Worm (Caenorhabditis elegans) whole organism, L4 larva: ENCODE results near the gene B0391.14.

Source experiments
- aha-1 ChIP-seq: fragments of 150-350 bp; peaks from one replicate; lab custom pipeline; 2014; ENCODE audit warnings: missing biosample characterization, missing genetic modification characterization
- aly-2 ChIP-seq: sonication (generic microtip); optimal IDR thresholded peaks from 2 replicates; lab custom pipeline; 2018; ENCODE audit warnings: missing biosample characterization, missing genetic modification characterization
- ama-1 ChIP-seq: fragments of 150-350 bp; optimal IDR thresholded peaks from 2 replicates; lab custom pipeline; 2014; ENCODE audit warnings: inconsistent platforms, mixed read lengths
- ceh-28 ChIP-seq: fragments of 150-350 bp; optimal IDR thresholded peaks from 2 replicates; lab custom pipeline; 2014; ENCODE audit warnings: missing biosample characterization, missing genetic modification reagents, missing genetic modification characterization
- daf-8 ChIP-seq: fragments of 200-800 bp; sonication (Bioruptor generic); IDR thresholded peaks from 2 replicates; pipeline ENCODE4 v1.3.6; 2022; ENCODE audit warnings: missing genetic modification characterization, missing compliant biosample characterization
- lin-13 ChIP-seq: fragments of 150-350 bp; optimal IDR thresholded peaks from 2 replicates; lab custom pipeline; 2014; ENCODE audit warnings: missing biosample characterization, missing genetic modification reagents, missing genetic modification characterization
- lir-3 ChIP-seq: sonication (generic microtip); optimal IDR thresholded peaks from 2 replicates; lab custom pipeline; 2016; ENCODE audit warnings: mild to moderate bottlenecking, missing genetic modification characterization, missing compliant biosample characterization
- nhr-28 ChIP-seq: fragments of 150-350 bp; optimal IDR thresholded peaks from 2 replicates; lab custom pipeline; 2014; ENCODE audit warnings: missing biosample characterization, missing genetic modification characterization
- nhr-42 ChIP-seq: fragments of 200-800 bp; sonication (Bioruptor generic); IDR thresholded peaks from 2 replicates; pipeline ENCODE4 v1.3.6; 2022; ENCODE audit warnings: missing genetic modification characterization, missing compliant biosample characterization
- pha-4 ChIP-seq, 2 experiments: fragments of 150-350 bp in 1 of 2; fragments of 200-800 bp in 1 of 2; sonication (Bioruptor generic) in 1 of 2; IDR thresholded peaks in 1 of 2; optimal IDR thresholded peaks in 1 of 2; 2 replicates each; pipeline versions ENCODE4 v1.3.6 to Lab custom; 2014 to 2022; ENCODE audit warnings: missing genetic modification characterization in 2 of 2, missing genetic modification reagents in 2 of 2, missing biosample characterization in 1 of 2, missing compliant biosample characterization in 1 of 2
- set-16 ChIP-seq: fragments of 200-800 bp; sonication (Bioruptor generic); IDR thresholded peaks from 2 replicates; pipeline ENCODE4 v1.3.6; 2022; ENCODE audit warnings: missing genetic modification reagents, missing genetic modification characterization, missing compliant biosample characterization
- skn-1 ChIP-seq: fragments of 150-350 bp; optimal IDR thresholded peaks from 2 replicates; lab custom pipeline; 2014; ENCODE audit warnings: missing biosample characterization, missing genetic modification characterization
- snpc-4 ChIP-seq: fragments of 150-350 bp; optimal IDR thresholded peaks from 2 replicates; lab custom pipeline; 2014; ENCODE audit warnings: missing biosample characterization, missing genetic modification characterization
- zag-1 ChIP-seq: fragments of 150-350 bp; optimal IDR thresholded peaks from 2 replicates; lab custom pipeline; 2014; ENCODE audit warnings: missing biosample characterization, missing genetic modification characterization

DNA sequence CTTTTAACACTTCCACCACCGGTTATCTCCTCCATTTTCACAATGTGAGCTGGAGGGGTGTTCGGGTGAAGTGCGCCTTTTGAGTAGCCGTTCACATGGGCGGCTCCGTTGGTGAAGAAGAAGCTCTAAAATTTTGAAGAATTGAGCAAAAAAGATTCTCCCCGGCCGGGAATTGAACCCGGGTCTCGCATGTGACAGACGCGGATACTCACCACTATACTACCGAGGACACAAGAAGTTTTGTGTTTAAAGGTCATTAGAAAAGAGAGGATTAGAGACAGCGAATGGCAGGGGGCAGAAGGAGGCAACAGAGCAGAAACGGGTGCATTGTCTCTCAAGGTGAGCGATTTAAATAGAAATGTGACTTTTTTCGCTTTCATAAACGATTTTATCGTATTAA is 48.0 kb downstream of the B0391.14 start:
- TF ChIP-seq set-16 (GFP tag; lab: Robert Waterston, UW) (0 out of 2 replicates have a peak, but pooled peaks have one; percentile 33), ama-1 (lab: Kevin White, UChicago) (no peak), daf-8 (GFP tag; lab: Robert Waterston, UW) (0 out of 2 replicates have a peak, but pooled peaks have one; percentile 40), snpc-4 (tag; lab: Kevin White, UChicago) (no peak), aha-1 (tag; lab: Kevin White, UChicago) (peak; percentile 98), pha-4 (GFP tag; IDR thresholded peaks at IDR 0.05; lab: Robert Waterston, UW) (peak; percentile 90), pha-4 (tag; optimal IDR thresholded peaks at IDR 0.05; lab: Kevin White, UChicago) (no peak), aly-2 (tag; lab: Kevin White, UChicago) (no peak), skn-1 (tag; lab: Kevin White, UChicago) (no peak), nhr-28 (tag; lab: Kevin White, UChicago) (peak; percentile 9), lin-13 (GFP tag; lab: Kevin White, UChicago) (peak; percentile 47), lir-3 (tag; lab: Kevin White, UChicago) (peak; percentile 47), zag-1 (tag; lab: Kevin White, UChicago) (no peak), ceh-28 (tag; lab: Kevin White, UChicago) (no peak), nhr-42 (GFP tag; lab: Robert Waterston, UW) (peak; percentile 56; the same call in 1 of the 2 replicates)
